Fruit fly (Drosophila melanogaster) whole organism: Measurements from ENCODE around the gene Or88a.
A peak's percentile ranks its signal among the peaks of the same experiment; 100 is the strongest.

Source experiments
- CG8478 ChIP-seq: fragments of >200 bp; optimal IDR thresholded peaks from 2 replicates; lab custom pipeline; 2018; ENCODE audit warnings: inconsistent platforms
- Dll ChIP-seq: fragments of >200 bp; optimal IDR thresholded peaks from 2 replicates; lab custom pipeline; 2017
- EcR ChIP-seq, 2 experiments: fragments of >200 bp; optimal IDR thresholded peaks; 2 replicates each; lab custom pipeline; 2017; ENCODE audit warnings: missing biosample characterization in 2 of 2, missing genetic modification characterization in 2 of 2, missing genetic modification reagents in 2 of 2
- pan ChIP-seq: fragments of >200 bp; optimal IDR thresholded peaks from 2 replicates; lab custom pipeline; 2017
- psq ChIP-seq: fragments of >200 bp; optimal IDR thresholded peaks from 2 replicates; lab custom pipeline; 2017
- usp ChIP-seq: fragments of >200 bp; optimal IDR thresholded peaks from 2 replicates; lab custom pipeline; 2017; ENCODE audit warnings: missing biosample characterization, missing genetic modification characterization, mixed read lengths

Or88a gene

DNA sequence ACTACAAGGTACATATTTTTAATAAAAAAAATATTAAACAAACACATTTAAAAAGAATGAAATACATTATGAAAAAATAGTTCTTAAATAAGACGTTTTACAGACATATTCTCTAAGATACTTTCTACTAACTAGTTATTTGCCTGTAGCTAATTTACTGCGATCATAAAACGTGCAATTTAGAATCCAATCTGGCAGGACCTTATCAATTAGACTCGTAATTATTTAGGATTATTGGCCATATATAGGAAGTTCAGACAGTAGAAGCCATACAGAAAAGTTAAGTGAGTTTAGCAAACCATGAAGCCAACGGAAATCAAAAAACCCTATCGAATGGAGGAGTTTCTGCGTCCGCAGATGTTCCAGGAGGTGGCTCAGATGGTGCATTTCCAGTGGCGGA lies at the start of gene Or88a:
Gene Or88a, plus strand, starts transcription at position 301 of the 400 bp plus-strand sequence.
- TF ChIP-seq usp (GFP tag; lab: Kevin White, UChicago): no peak

DNA sequence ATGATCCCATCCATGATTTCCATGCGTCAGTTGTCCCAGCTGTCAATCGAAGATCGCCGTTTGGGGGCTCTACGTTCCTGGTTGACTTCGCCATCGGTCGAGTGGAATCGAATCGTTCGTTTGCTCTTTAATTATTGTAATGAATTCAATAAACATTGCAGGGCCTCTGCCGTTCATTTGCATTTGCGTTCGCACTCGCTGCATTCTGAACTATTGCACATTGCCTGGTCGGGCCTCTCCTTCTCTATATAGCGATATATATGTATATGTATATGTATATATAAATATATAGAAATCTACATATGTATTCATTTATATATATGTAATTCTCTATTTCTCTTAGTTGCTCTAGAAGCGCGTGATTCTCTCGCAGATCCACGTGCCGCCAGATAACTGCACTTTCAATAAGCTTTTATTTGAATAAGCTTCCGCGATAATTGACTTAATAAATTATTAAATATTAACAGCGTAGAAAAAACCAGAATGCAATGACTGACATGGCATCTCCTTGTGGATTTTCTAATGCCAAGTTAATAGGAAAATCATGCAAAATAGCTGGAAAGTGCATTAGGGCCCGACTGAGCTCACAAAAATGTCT lies 49.4 kb upstream of the Or88a start:
- TF ChIP-seq Dll (lab: Kevin White, UChicago): no peak
- TF ChIP-seq CG8478 (lab: Kevin White, UChicago): no peak
- no peak for TF ChIP-seq EcR (GFP tag; optimal IDR thresholded peaks at IDR 0.05; lab: Kevin White, UChicago)
- no peak for TF ChIP-seq pan
- TF ChIP-seq usp (GFP tag; lab: Kevin White, UChicago): no peak
- no peak for TF ChIP-seq psq (lab: Kevin White, UChicago)

DNA sequence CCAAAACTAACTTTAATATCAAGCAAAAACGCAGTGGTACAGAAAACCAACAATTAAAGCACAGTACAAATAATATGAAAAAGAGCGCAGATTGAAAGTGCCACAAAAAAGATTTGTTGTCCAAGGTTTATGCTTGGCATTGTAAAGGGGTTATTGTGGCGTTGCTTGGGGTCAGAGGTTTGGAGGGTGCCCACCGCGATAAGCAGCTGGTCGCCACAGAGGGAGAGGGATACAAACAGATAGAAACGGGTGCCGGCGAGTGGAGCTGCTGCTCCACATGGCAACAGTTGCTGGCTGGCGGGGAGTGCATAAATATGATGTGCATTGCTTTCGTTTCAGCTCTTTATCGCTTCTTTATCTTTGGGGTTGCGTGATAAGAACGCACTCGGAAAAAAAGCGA lies 48.8 kb upstream of the Or88a start:
- no peak for TF ChIP-seq pan
- TF ChIP-seq EcR (GFP tag; optimal IDR thresholded peaks at IDR 0.05; lab: Kevin White, UChicago): no peak
- no peak for TF ChIP-seq Dll (lab: Kevin White, UChicago)
- no peak for TF ChIP-seq psq (lab: Kevin White, UChicago)
- TF ChIP-seq usp (GFP tag; lab: Kevin White, UChicago): no peak
- no peak for TF ChIP-seq CG8478 (lab: Kevin White, UChicago)

DNA sequence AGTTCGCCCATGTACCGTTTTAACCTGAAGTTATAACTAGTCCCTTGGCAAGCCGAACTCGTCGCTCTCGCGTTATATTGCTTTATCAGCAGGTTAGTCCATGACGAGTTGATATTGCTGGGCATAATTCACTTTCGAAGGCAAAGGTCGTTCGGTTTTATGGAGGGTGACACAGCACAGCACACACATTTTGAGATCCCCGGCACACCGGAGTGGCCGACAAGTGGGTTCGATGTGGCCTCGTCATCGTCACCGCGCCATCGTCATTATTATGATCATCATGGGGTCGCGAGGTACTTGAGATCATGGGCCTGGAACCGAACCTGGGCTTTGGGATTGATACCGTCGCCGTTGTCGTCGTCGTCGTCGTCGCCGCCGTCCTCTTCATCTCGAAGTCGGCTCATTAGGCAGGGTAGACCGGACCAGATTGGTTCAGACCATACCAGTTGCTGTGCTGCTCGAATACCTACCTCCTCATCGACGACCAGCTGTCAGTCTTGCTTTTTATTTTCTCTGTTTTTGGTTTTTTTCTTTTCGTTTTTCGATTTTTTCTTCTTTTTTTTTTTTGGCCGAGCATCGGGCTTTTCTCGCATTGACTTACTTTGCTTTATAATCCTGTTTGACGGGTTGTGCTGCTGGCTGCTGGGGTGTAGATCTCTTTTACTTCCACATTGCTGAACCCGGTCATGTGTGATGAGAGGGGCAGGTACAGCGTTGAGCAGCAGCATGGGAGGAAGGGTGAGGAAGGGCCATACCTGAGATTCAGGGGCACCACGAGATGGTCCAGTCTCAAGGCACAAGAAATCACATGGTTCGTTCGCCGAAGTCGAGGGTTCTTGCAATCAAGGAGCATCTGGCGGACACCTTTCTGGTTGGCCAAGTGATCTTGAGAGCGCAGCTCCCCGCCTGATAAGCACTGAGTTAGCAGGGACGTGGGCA lies 47.9 kb upstream of the Or88a start:
- TF ChIP-seq Dll (lab: Kevin White, UChicago) (no peak), EcR (GFP tag; optimal IDR thresholded peaks at IDR 0.05; lab: Kevin White, UChicago) (peak in 1 of 2 experiments; percentile 50)

DNA sequence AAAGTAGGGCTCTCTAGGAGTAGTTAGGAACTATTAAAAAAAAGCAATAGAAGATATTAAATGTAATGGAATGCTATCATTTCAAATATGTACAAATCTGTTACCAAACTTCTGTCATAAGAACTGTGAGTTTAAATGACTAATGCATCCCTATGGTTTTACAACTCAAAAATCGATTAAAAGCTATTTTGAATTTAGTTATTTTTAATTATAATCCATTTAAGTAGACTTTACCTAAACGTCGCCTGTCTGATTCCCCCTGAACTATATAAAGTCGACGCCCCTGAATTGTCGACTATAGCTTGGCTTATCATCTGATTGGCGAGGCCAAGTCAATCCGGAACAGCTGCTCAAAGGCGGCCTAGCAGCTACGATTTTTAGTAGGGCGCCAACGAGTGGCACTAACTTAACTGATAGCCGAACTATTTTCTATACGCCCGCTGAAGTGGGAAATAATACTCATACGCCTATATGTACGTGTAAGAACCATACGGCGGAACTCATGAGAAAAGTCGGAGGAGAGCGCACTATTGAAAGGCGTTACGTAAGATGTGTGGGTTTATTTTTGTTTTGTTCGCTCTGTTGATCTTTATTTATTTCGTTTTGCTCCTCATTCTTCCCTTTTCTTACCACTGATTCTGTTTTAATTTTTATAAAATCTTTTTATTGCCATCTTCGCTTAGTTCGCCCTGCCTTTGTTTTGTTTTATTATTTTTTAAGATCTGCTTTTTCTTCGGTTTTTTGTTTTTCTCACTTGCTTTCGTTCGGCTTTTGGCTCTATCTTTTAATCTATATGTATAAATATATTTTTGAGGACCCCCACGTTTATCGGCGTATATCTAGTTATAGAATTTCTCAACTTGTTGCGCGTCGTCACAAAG lies 47.0 kb upstream of the Or88a start:
- no peak for TF ChIP-seq EcR (GFP tag; optimal IDR thresholded peaks at IDR 0.05; lab: Kevin White, UChicago)
- no peak for TF ChIP-seq usp (GFP tag; lab: Kevin White, UChicago)
- TF ChIP-seq psq (lab: Kevin White, UChicago): no peak
- TF ChIP-seq CG8478 (lab: Kevin White, UChicago): no peak
- TF ChIP-seq Dll (lab: Kevin White, UChicago): no peak
- TF ChIP-seq pan: no peak

DNA sequence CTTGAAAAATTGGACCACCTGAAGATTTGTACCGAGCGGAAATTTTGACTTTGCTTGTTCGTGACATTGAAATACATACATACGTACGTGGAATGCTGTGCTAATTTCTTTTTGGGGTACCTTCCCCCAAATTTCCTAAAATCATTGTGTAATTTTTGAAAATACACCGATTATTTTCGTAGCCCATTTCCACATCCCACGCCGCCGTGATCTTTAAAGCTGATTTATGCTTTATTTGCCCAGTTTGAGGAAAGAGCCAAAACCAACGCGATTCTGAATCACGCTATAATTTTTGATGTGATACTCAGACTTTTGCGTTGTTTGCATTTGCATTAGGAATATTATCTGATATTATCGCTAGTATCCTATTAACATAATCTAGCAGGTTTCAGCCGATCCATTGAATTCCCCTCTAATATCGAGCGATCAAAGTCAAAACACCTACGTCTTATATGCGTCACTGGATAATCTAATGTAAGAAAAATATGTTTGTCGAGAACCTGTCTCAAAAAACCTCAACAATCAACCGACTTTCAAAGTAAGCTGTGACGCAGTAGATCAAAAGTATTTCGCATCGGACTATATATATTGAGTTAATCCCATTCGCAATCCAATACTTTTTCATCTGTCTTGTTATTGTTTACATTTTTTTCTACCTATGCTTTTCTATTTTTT lies 46.2 kb upstream of the Or88a start:
- no peak for TF ChIP-seq psq (lab: Kevin White, UChicago)
- TF ChIP-seq CG8478 (lab: Kevin White, UChicago): no peak
- TF ChIP-seq usp (GFP tag; lab: Kevin White, UChicago): no peak
- TF ChIP-seq Dll (lab: Kevin White, UChicago): no peak
- no peak for TF ChIP-seq pan
- no peak for TF ChIP-seq EcR (GFP tag; optimal IDR thresholded peaks at IDR 0.05; lab: Kevin White, UChicago)

DNA sequence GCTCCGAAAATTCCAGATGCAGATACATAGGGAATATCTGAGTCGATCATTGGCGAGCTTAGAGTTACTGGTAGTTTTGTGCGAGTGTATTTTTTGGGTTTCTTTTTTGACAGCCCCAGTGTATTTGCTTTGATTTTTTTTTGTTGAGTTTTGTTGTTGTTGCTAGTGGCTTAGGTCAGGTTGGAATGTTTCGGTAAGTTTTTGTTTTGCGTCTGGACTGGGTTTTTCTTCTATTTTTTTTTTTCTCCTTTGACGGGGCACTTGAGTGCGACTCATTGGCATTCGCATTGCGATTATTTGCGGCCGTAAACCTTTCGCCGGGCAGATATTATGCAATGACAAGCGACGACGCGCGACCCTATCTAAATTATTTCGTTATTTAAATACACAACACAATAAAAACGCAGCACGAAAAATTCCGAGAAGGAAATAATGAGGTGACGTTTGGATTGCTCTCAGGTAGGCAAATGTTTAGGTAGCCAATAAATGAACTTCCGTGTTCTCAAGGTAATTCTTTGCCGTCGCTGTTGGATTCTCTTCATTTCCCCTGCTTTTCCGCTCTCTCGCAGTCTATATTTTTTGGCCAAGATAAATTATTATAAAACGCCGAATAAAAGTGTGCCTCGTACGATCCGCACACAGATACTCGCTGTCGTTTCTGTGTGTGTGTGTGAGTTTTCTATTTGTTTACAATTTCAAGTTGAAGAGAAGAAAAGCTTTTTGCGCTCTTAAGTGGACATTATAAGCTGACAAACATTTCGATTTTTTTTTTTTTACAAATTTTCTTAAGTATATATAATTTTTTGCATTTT lies 44.9 kb upstream of the Or88a start:
- TF ChIP-seq Dll (lab: Kevin White, UChicago) (no peak), usp (GFP tag; lab: Kevin White, UChicago) (no peak), CG8478 (lab: Kevin White, UChicago) (no peak), EcR (GFP tag; optimal IDR thresholded peaks at IDR 0.05; lab: Kevin White, UChicago) (no peak), psq (lab: Kevin White, UChicago) (no peak), pan (no peak)

DNA sequence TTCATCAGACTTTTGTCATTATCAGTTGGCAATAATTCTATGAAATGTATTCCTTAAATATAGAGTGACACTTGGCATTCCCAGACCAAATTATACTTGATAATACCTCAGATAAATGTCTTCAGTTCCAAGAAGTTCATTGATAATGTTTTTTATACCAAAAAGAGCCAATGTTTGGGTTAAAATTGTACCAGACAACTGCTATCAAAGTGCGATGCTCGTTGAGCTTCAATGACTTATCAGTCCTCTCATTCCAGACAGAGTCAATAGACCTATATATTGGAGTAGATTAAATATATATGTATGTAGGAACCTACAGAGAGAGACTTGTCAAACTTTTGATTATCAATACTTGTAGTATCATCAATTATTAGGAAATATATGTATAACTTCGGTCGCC lies 44.0 kb upstream of the Or88a start:
- TF ChIP-seq CG8478 (lab: Kevin White, UChicago) (no peak), EcR (GFP tag; optimal IDR thresholded peaks at IDR 0.05; lab: Kevin White, UChicago) (no peak), pan (no peak), usp (GFP tag; lab: Kevin White, UChicago) (no peak), psq (lab: Kevin White, UChicago) (no peak), Dll (lab: Kevin White, UChicago) (no peak)

DNA sequence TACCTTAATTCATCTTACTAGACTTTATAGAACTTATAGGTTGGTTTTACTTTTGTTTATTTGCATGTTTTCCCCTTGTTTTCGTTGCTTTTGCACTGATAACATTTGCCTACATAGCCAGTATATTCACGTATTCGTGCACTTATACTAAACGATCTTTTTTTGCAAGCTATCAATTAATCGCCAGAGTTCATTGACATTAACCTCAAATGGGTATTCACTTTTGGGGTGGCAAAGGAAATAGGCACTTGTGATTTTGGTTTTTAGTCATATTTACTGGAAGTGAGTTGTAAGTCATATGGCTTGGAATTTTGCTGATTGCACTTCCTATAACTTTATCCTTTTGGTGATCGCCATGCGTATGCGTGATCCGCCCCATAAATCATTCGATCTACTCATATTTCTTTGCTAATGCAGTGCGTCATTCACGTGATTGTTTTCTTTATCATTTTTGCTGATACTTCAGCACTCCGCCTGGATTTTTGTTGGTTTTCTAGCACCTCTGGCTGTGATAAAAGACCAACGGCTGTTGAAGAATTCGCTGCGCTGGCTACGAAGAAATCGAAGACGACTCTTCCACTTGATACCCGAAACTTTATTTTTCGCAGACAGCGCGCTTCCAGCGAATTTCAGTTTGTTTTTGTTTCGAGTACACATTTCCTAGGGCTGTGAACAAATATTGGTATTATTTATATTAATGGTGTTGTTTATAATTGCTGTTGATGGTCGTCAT lies 41.2 kb upstream of the Or88a start:
- no peak for TF ChIP-seq Dll (lab: Kevin White, UChicago)
- TF ChIP-seq pan: no peak
- TF ChIP-seq usp (GFP tag; lab: Kevin White, UChicago): no peak
- no peak for TF ChIP-seq EcR (GFP tag; optimal IDR thresholded peaks at IDR 0.05; lab: Kevin White, UChicago)
- no peak for TF ChIP-seq CG8478 (lab: Kevin White, UChicago)
- TF ChIP-seq psq (lab: Kevin White, UChicago): no peak

DNA sequence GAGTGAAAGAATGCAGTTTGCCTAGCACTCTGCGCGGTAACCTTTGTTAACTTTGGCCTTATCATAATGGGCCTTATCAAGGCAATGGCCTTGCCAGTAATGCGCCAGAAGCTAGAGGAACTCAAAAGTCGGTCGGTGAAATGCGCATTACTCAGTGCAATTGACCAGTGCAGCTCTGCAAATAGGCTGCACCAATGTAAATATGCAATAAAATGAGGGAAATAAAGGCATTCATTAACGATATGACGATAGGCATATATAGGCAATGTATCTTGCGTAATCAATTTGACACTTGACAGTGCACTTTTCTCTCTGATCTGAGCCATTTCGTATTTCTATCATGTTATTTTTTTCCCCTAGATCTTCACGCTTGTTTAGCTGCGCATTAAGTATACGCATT lies 39.1 kb upstream of the Or88a start:
- TF ChIP-seq EcR (GFP tag; optimal IDR thresholded peaks at IDR 0.05; lab: Kevin White, UChicago): no peak
- no peak for TF ChIP-seq usp (GFP tag; lab: Kevin White, UChicago)
- TF ChIP-seq Dll (lab: Kevin White, UChicago): no peak
- TF ChIP-seq psq (lab: Kevin White, UChicago): no peak
- TF ChIP-seq pan: no peak
- no peak for TF ChIP-seq CG8478 (lab: Kevin White, UChicago)
